Fruit fly (Drosophila melanogaster) whole organism: Measurements from ENCODE around the gene nej.

Experiments used
- CG8478 ChIP-seq: fragments of >200 bp; optimal IDR thresholded peaks from 2 replicates; lab custom pipeline; 2018; ENCODE audit warnings: inconsistent platforms
- Dll ChIP-seq: fragments of >200 bp; optimal IDR thresholded peaks from 2 replicates; lab custom pipeline; 2017
- EcR ChIP-seq, 2 experiments: fragments of >200 bp; optimal IDR thresholded peaks; 2 replicates each; lab custom pipeline; 2017; ENCODE audit warnings: missing biosample characterization in 2 of 2, missing genetic modification characterization in 2 of 2, missing genetic modification reagents in 2 of 2
- pan ChIP-seq: fragments of >200 bp; optimal IDR thresholded peaks from 2 replicates; lab custom pipeline; 2017
- psq ChIP-seq: fragments of >200 bp; optimal IDR thresholded peaks from 2 replicates; lab custom pipeline; 2017
- usp ChIP-seq: fragments of >200 bp; optimal IDR thresholded peaks from 2 replicates; lab custom pipeline; 2017; ENCODE audit warnings: missing biosample characterization, missing genetic modification characterization, mixed read lengths

DNA sequence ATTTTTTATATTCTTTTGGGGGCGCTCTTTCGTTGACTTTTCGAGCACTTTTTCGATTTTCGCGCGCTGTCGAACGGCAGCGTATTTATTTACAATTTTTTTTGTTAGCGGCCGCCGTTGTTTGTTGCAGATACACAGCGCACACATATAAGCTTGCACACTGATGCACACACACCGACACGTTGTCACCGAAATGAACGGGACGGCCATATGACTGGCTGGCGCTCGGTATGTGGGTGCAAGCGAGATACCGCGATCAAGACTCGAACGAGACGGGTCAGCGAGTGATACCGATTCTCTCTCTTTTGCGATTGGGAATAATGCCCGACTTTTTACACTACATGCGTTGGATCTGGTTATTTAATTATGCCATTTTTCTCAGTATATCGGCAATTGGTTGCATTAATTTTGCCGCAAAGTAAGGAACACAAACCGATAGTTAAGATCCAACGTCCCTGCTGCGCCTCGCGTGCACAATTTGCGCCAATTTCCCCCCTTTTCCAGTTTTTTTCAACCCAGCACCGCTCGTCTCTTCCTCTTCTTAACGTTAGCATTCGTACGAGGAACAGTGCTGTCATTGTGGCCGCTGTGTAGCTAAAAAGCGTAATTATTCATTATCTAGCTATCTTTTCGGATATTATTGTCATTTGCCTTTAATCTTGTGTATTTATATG lies at the start of gene nej:
- TF ChIP-seq Dll (lab: Kevin White, UChicago) (peak; percentile 41), EcR (GFP tag; optimal IDR thresholded peaks at IDR 0.05; lab: Kevin White, UChicago) (no peak), CG8478 (lab: Kevin White, UChicago) (peak; percentile 93), pan (lab: Kevin White, UChicago) (no peak), psq (lab: Kevin White, UChicago) (no peak), usp (GFP tag; lab: Kevin White, UChicago) (no peak)
